Fruit fly (Drosophila melanogaster) whole organism, adult: Measurements from ENCODE around the gene Mgat2.

Source experiments
- CG12768 ChIP-seq: fragments of 200-800 bp; sonication (Bioruptor generic); optimal IDR thresholded peaks from 2 replicates; lab custom pipeline; 2017; ENCODE audit warnings: missing biosample characterization, missing genetic modification characterization, mild to moderate bottlenecking, moderate library complexity, missing genetic modification reagents
- CG1620 ChIP-seq: fragments of 200-800 bp; sonication (Bioruptor generic); optimal IDR thresholded peaks from 2 replicates; lab custom pipeline; 2016; ENCODE audit warnings: missing biosample characterization, missing genetic modification characterization
- CG33017 ChIP-seq: fragments of 200-800 bp; sonication (Bioruptor generic); optimal IDR thresholded peaks from 2 replicates; lab custom pipeline; 2018; ENCODE audit warnings: missing biosample characterization, mild to moderate bottlenecking, missing genetic modification characterization, moderate library complexity
- CG5204 ChIP-seq: fragments of 200-800 bp; sonication (Bioruptor generic); optimal IDR thresholded peaks from 2 replicates; lab custom pipeline; 2016; ENCODE audit warnings: missing biosample characterization, missing genetic modification characterization
- Crg-1 ChIP-seq: fragments of 200-800 bp; sonication (Bioruptor generic); optimal IDR thresholded peaks from 2 replicates; lab custom pipeline; 2016; ENCODE audit warnings: missing biosample characterization, missing genetic modification characterization
- toe ChIP-seq: fragments of 200-800 bp; sonication (Bioruptor generic); optimal IDR thresholded peaks from 2 replicates; lab custom pipeline; 2016; ENCODE audit warnings: missing biosample characterization, missing genetic modification characterization

DNA sequence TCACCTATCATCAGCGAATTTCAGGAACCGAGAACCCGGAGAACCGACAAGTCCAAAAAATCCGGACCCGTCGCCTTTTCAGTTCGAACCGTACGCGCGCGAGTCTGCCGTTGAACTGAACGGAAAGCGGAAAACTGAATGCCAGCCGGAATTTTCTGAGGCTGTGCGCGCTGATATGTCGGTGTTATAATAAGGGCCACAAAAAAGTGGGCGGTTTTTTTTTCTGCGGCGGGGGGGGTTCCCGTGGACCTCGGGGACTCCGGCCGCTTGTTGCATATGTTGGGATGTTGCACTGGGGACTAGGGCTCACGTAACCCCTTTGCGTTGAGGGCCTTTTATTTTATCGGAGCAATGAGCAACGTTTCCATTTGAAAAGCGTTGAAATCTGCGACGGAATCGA, 52.7 kb downstream of the Mgat2 start, which contains the start of gene TkR99D:
- TF ChIP-seq CG5204 (GFP tag; lab: Kevin White, UChicago) (no peak), CG33017 (tag; lab: Kevin White, UChicago) (no peak), CG12768 (no peak), Crg-1 (GFP tag; lab: Kevin White, UChicago) (no peak), CG1620 (GFP tag; lab: Kevin White, UChicago) (no peak), toe (GFP tag; lab: Kevin White, UChicago) (no peak)
